Fruit fly (Drosophila melanogaster): ENCODE data around the gene CG33178.
A peak's percentile ranks its signal among the peaks of the same experiment; 100 is the strongest.

CG33178 gene

DNA sequence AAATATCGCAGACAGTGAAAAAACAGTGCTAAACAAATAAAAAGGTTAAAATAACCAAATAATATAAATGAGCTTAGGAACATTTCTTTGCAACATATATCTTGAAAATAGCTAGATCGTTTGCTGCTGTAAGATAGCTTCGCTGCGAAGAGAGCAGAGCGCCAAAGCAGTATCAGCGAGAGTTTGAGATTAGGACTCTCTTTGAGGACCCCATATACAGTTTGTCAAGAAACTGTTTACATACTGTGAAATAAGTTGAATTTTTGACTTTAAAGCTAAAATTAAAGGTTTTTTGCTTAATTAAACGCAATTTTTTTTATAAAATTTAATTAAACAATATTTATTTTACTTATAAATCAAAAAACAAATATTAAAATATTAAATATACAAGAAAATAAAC lies 6.0 kb upstream of the CG33178 start:
- TF ChIP-seq tj (GFP tag; optimal IDR thresholded peaks at IDR 0.05) (no peak), Hr96 (GFP tag; optimal IDR thresholded peaks at IDR 0.05) (no peak), kay (GFP tag; ENCODE audit: borderline replicate concordance) (no peak), CG12768 (GFP tag; optimal IDR thresholded peaks at IDR 0.05) (no peak), CG7045 (GFP tag; optimal IDR thresholded peaks at IDR 0.05) (no peak), ovo (GFP tag; optimal IDR thresholded peaks at IDR 0.05) (no peak), pad (GFP tag; optimal IDR thresholded peaks at IDR 0.05) (no peak), CG11617 (GFP tag; optimal IDR thresholded peaks at IDR 0.05) (no peak)

DNA sequence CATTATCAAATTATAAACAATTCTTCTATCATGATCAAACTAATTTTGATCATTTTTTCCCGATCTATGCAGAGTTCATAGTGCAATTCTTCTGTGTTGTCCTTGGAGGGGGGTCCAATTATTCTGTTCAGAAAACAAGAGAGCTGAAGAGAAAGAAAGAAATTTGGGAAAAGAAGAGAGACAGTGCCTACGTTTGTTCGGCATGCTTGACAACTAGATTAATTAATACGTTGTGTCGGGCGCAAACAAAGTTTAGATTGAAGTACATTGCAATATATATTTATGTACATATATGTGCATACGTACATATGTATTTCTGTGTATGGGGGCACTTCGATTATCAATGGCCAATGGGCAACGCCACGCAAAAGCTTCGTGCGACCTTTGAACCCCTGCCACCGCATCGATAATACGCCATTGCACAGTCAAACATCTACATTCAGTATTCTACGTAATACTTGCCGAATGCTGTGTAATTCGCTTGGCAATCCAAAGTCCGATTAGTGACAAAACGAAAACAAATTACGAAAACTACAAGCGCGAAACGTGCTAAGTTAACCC lies 5.0 kb upstream of the CG33178 start:
- peak; percentile 48 for TF ChIP-seq CG12768 (GFP tag; optimal IDR thresholded peaks at IDR 0.05)
- TF ChIP-seq tj (GFP tag; optimal IDR thresholded peaks at IDR 0.05), result peak; percentile 45
- TF ChIP-seq Mnt (GFP tag; optimal IDR thresholded peaks at IDR 0.05), result peak; percentile 3
- TF ChIP-seq Hr96 (GFP tag; optimal IDR thresholded peaks at IDR 0.05), result peak; percentile 40
- TF ChIP-seq kay (GFP tag; ENCODE audit: borderline replicate concordance), result no peak
- TF ChIP-seq cic (GFP tag; optimal IDR thresholded peaks at IDR 0.05), result peak; percentile 40
- no peak for TF ChIP-seq ovo (GFP tag; optimal IDR thresholded peaks at IDR 0.05)
- no peak for TF ChIP-seq CG7101 (tag; optimal IDR thresholded peaks at IDR 0.05)
- no peak for TF ChIP-seq CG1620 (GFP tag; optimal IDR thresholded peaks at IDR 0.05)
- TF ChIP-seq CG11617 (GFP tag; optimal IDR thresholded peaks at IDR 0.05), result no peak
- TF ChIP-seq bab1 (GFP tag; optimal IDR thresholded peaks at IDR 0.05), result no peak

DNA sequence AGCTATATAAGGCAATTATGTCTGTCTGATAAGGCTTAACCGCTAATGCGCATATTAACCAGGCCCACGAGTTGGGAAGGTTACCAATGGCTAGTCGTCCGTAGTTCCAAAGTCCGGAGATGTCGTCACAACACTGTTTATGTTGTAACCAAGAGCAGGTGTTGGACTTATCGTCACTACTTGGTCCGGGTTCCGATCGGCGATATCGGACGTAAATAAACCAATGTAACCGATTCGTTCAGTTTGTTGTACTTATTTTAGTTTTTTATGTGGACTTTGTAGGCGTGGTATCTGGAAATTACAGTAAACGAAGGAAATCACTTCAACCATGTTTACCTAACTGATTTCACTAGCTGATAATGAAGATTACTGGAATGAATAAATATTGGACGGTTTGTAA lies 4.2 kb upstream of the CG33178 start:
- TF ChIP-seq cic (GFP tag; optimal IDR thresholded peaks at IDR 0.05) (peak; percentile 79), CG7101 (tag; optimal IDR thresholded peaks at IDR 0.05) (peak; percentile 28), CG1620 (GFP tag; optimal IDR thresholded peaks at IDR 0.05) (no peak), kay (GFP tag; ENCODE audit: borderline replicate concordance) (peak; percentile 73), CG33017 (tag; optimal IDR thresholded peaks at IDR 0.05) (no peak), Hr96 (GFP tag; optimal IDR thresholded peaks at IDR 0.05) (peak; percentile 8), Crg-1 (GFP tag; optimal IDR thresholded peaks at IDR 0.05) (peak; percentile 56), CG14711 (tag; optimal IDR thresholded peaks at IDR 0.05) (peak; percentile 14), ovo (GFP tag; optimal IDR thresholded peaks at IDR 0.05) (peak; percentile 88)

DNA sequence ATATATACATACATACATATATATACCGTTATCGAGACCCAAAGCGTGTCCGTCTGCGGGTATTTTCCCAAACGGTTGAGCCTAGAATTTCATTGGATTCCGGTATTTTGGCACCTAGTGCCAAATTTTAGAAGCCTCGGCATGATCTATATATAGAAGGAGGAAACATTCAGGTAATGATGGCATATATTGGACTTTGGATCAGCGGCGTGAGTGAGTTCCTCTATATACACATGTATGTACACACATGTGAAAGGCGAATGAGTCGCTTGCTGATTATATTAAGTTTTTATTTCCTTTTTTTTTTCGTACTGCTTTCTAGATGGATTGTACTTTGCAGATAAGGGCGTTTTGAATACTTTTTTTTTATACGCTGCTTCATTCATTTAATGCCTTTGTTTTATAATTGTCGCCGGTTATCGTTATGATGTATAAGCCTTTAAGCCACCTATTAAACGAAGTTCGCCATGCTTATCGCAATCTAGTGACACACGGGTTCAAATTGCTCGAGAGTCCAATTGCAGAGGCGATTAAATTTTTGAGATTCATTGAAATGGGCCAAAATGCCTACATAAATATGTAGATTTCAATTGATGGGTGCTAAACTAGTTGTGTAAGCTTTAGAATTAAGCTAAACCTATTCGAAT lies 3.3 kb upstream of the CG33178 start:
- TF ChIP-seq toe (GFP tag; optimal IDR thresholded peaks at IDR 0.05), result peak; percentile 14
- peak; percentile 95 for TF ChIP-seq kay (GFP tag; ENCODE audit: borderline replicate concordance)
- TF ChIP-seq Mnt (GFP tag; optimal IDR thresholded peaks at IDR 0.05), result no peak
- peak; percentile 61 for TF ChIP-seq CG12768 (GFP tag; optimal IDR thresholded peaks at IDR 0.05)
- TF ChIP-seq pad (GFP tag; optimal IDR thresholded peaks at IDR 0.05), result no peak
- peak; percentile 84 for TF ChIP-seq cic (GFP tag; optimal IDR thresholded peaks at IDR 0.05)
- no peak for TF ChIP-seq CG11617 (GFP tag; optimal IDR thresholded peaks at IDR 0.05)

DNA sequence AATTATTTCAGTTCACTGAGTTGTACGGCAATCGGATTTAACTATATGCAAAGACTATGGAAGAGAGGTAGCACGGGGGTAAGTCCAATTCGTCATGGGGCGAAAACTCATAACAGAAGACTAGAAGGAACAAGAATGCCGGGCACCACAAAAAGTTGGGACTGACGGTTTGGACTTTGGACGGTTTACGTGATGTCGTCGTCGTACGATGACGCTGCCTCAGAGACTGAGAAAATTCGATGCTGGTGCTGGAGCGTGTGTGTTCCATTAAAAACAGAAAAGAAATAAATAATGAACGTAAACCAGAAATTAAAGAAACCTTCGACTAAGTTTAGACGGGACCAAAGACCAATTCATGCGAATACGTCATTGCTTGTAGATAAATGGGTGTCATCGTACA lies 2.7 kb upstream of the CG33178 start:
- TF ChIP-seq ovo (GFP tag; optimal IDR thresholded peaks at IDR 0.05), result no peak
- peak; percentile 60 for TF ChIP-seq CG12768 (GFP tag; optimal IDR thresholded peaks at IDR 0.05)
- TF ChIP-seq Mnt (GFP tag; optimal IDR thresholded peaks at IDR 0.05), result no peak
- no peak for TF ChIP-seq CG11617 (GFP tag; optimal IDR thresholded peaks at IDR 0.05)
- peak; percentile 21 for TF ChIP-seq Hr96 (GFP tag; optimal IDR thresholded peaks at IDR 0.05)
- TF ChIP-seq bab1 (GFP tag; optimal IDR thresholded peaks at IDR 0.05), result no peak

DNA sequence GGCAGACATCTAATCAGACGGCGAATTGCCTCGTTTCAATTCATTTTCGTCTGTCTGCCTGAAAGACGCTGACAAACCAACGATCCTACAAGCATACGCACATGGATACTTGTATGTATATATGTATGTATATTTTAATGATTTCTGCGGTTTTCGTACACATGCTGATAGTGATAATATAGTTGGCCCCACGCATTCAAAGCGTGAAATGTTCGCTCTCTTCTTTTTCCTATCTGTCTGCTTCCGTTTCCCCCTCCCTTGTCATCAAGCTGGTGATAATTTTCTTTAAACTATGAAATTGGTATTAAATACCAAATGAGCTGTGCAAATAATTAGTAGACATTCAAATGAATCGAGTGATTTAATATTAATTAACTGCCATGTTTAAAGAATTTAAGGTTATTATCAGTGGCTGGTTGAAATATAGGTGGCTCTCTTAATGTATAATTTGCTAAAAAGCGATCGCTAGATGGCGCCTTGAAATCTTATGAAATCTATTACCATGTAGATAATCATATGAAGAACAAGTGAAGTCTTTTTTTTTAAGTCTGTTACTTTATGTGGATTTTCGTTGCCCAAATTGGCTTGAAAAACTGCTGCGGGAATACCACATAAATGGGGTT lies 1.7 kb upstream of the CG33178 start, which contains the start of gene CG33177:
CG33177 (plus strand) TSS at position 588 of the 623 bp plus-strand sequence.
- no peak for TF ChIP-seq CG14711 (tag; optimal IDR thresholded peaks at IDR 0.05)
- TF ChIP-seq Mnt (GFP tag; optimal IDR thresholded peaks at IDR 0.05), result peak; percentile 28
- peak; percentile 33 for TF ChIP-seq CG1620 (GFP tag; optimal IDR thresholded peaks at IDR 0.05)
- peak; percentile 15 for TF ChIP-seq tj (GFP tag; optimal IDR thresholded peaks at IDR 0.05)
- TF ChIP-seq CG7101 (tag; optimal IDR thresholded peaks at IDR 0.05), result peak; percentile 17
- no peak for TF ChIP-seq ovo (GFP tag; optimal IDR thresholded peaks at IDR 0.05)
- TF ChIP-seq pad (GFP tag; optimal IDR thresholded peaks at IDR 0.05), result peak; percentile 39
- peak; percentile 17 for TF ChIP-seq toe (GFP tag; optimal IDR thresholded peaks at IDR 0.05)
- TF ChIP-seq bab1 (GFP tag; optimal IDR thresholded peaks at IDR 0.05), result peak; percentile 62

DNA sequence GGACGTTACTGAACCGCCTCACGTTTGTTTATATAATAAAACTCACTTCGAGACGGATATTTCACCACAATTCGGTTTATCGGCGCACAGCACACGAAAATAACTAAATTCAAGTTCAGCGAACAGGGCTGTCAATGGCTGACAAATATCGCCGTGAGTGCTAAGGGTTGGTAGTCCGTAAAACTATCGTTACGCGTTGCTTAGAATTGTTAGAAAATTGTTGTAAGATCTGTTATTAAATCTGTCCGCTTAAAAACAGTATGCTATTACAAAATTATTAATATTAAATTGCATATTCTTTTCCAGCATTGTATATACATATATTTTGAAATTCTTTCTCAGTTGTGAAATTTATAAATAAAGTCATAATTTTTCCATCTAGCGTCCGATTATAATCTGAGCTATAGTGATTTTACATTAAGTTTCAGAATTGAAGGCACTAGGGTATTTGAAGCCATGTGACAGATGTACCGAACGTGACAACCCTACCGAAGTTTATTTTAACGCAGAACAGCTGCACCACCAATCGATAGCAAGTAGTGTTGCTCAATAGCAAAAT lies 2.0 kb downstream of the CG33178 start, which contains the start of gene Cox17:
Cox17 (minus strand) TSS at position 120 of the 559 bp plus-strand sequence.
- TF ChIP-seq cic (GFP tag; optimal IDR thresholded peaks at IDR 0.05), result no peak
- peak; percentile 43 for TF ChIP-seq Clk (GFP tag; optimal IDR thresholded peaks at IDR 0.05)
- peak; percentile 79 for TF ChIP-seq CG5204 (GFP tag; optimal IDR thresholded peaks at IDR 0.05)
- peak; percentile 93 for TF ChIP-seq kay (GFP tag; ENCODE audit: borderline replicate concordance)
- peak; percentile 92 for TF ChIP-seq CG11617 (GFP tag; optimal IDR thresholded peaks at IDR 0.05)
- TF ChIP-seq Mnt (GFP tag; optimal IDR thresholded peaks at IDR 0.05), result peak; percentile 94
- peak; percentile 68 for TF ChIP-seq tj (GFP tag; optimal IDR thresholded peaks at IDR 0.05)
- TF ChIP-seq CG7045 (GFP tag; optimal IDR thresholded peaks at IDR 0.05), result peak; percentile 50
- TF ChIP-seq bab1 (GFP tag; optimal IDR thresholded peaks at IDR 0.05), result peak; percentile 85
- peak; percentile 27 for TF ChIP-seq CG33017 (tag; optimal IDR thresholded peaks at IDR 0.05)
- peak; percentile 84 for TF ChIP-seq Hr96 (GFP tag; optimal IDR thresholded peaks at IDR 0.05)
- TF ChIP-seq cnc (optimal IDR thresholded peaks at IDR 0.05), result no peak
- TF ChIP-seq toe (GFP tag; optimal IDR thresholded peaks at IDR 0.05), result peak; percentile 75
- TF ChIP-seq ovo (GFP tag; optimal IDR thresholded peaks at IDR 0.05), result peak; percentile 85
- TF ChIP-seq Crg-1 (GFP tag; optimal IDR thresholded peaks at IDR 0.05), result peak; percentile 81
- peak; percentile 97 for TF ChIP-seq CG14711 (tag; optimal IDR thresholded peaks at IDR 0.05)
- peak; percentile 80 for TF ChIP-seq CG1620 (GFP tag; optimal IDR thresholded peaks at IDR 0.05)
- peak; percentile 67 for TF ChIP-seq CG12768 (GFP tag; optimal IDR thresholded peaks at IDR 0.05)
- peak; percentile 80 for TF ChIP-seq pad (GFP tag; optimal IDR thresholded peaks at IDR 0.05)
- peak; percentile 84 for TF ChIP-seq CG7101 (tag; optimal IDR thresholded peaks at IDR 0.05)
